Worm (Caenorhabditis elegans) whole organism, late embryonic: ENCODE data around the gene K09C8.7.
A peak's percentile ranks its signal among the peaks of the same experiment; 100 is the strongest.

Source experiments
- C08G9.2 ChIP-seq: sonication (generic microtip); optimal IDR thresholded peaks from 2 replicates; lab custom pipeline; 2016; ENCODE audit warnings: mild to moderate bottlenecking, missing genetic modification characterization, moderate library complexity, missing compliant biosample characterization
- F13H6.1 ChIP-seq: sonication (generic microtip); optimal IDR thresholded peaks from 2 replicates; lab custom pipeline; 2016; ENCODE audit warnings: missing genetic modification characterization, missing compliant biosample characterization
- K02D7.2 ChIP-seq: sonication (generic microtip); optimal IDR thresholded peaks from 2 replicates; lab custom pipeline; 2017; ENCODE audit warnings: mild to moderate bottlenecking, missing genetic modification characterization, missing compliant biosample characterization
- K09A11.1 ChIP-seq: sonication (generic microtip); optimal IDR thresholded peaks from 2 replicates; lab custom pipeline; 2017; ENCODE audit warnings: antibody characterized with exemption, mild to moderate bottlenecking, missing genetic modification characterization, missing compliant biosample characterization; ENCODE audit not compliant: insufficient read depth
- T23F11.4 ChIP-seq: fragments of 200-800 bp; sonication (Bioruptor generic); optimal IDR thresholded peaks from 2 replicates; lab custom pipeline; 2018; ENCODE audit warnings: mild to moderate bottlenecking, missing genetic modification characterization, missing compliant biosample characterization
- Y22D7AL.16 ChIP-seq: sonication (generic microtip); optimal IDR thresholded peaks from 2 replicates; lab custom pipeline; 2016; ENCODE audit warnings: missing genetic modification characterization, missing compliant biosample characterization
- ahr-1 ChIP-seq: sonication (generic microtip); optimal IDR thresholded peaks from 2 replicates; lab custom pipeline; 2016; ENCODE audit warnings: missing genetic modification characterization, missing compliant biosample characterization
- ceh-14 ChIP-seq: sonication (generic microtip); optimal IDR thresholded peaks from 2 replicates; lab custom pipeline; 2016; ENCODE audit warnings: missing genotype, missing genetic modification characterization, missing compliant biosample characterization
- ceh-18 ChIP-seq: sonication (generic microtip); optimal IDR thresholded peaks from 2 replicates; lab custom pipeline; 2016; ENCODE audit warnings: missing genetic modification characterization, missing compliant biosample characterization
- ceh-19 ChIP-seq: fragments of 200-800 bp; sonication (Bioruptor generic); optimal IDR thresholded peaks from 2 replicates; lab custom pipeline; 2018; ENCODE audit warnings: mild to moderate bottlenecking, missing genetic modification characterization, missing compliant biosample characterization
- ceh-22 ChIP-seq: sonication (generic microtip); optimal IDR thresholded peaks from 2 replicates; lab custom pipeline; 2017; ENCODE audit warnings: missing biosample characterization, missing genetic modification characterization
- ceh-30 ChIP-seq: fragments of 150-350 bp; optimal IDR thresholded peaks from 2 replicates; lab custom pipeline; 2014; ENCODE audit warnings: missing biosample characterization, missing genetic modification characterization
- ceh-31 ChIP-seq: sonication (generic microtip); optimal IDR thresholded peaks from 2 replicates; lab custom pipeline; 2016; ENCODE audit warnings: missing genetic modification characterization, missing compliant biosample characterization
- ceh-34 ChIP-seq: sonication (generic microtip); optimal IDR thresholded peaks from 2 replicates; lab custom pipeline; 2016; ENCODE audit warnings: mild to moderate bottlenecking, missing genetic modification characterization, missing compliant biosample characterization
- ceh-45 ChIP-seq: fragments of 200-800 bp; sonication (Bioruptor generic); IDR thresholded peaks from 2 replicates; pipeline ENCODE4 v1.3.6; 2022; ENCODE audit warnings: missing genetic modification reagents, missing genetic modification characterization, missing compliant biosample characterization
- ceh-48 ChIP-seq: sonication (generic microtip); optimal IDR thresholded peaks from 2 replicates; lab custom pipeline; 2016; ENCODE audit warnings: missing genetic modification characterization, inconsistent platforms, missing compliant biosample characterization
- ceh-6 ChIP-seq: fragments of 200-800 bp; sonication (Bioruptor generic); optimal IDR thresholded peaks from 2 replicates; lab custom pipeline; 2018; ENCODE audit warnings: mild to moderate bottlenecking, missing genetic modification characterization, missing compliant biosample characterization
- che-1 ChIP-seq: sonication (generic microtip); optimal IDR thresholded peaks from 2 replicates; lab custom pipeline; 2016; ENCODE audit warnings: mild to moderate bottlenecking, missing genetic modification characterization, missing compliant biosample characterization
- dmd-4 ChIP-seq: sonication (generic microtip); optimal IDR thresholded peaks from 2 replicates; lab custom pipeline; 2016; ENCODE audit warnings: borderline replicate concordance, missing genetic modification characterization, missing compliant biosample characterization
- dve-1 ChIP-seq: sonication (generic microtip); optimal IDR thresholded peaks from 2 replicates; lab custom pipeline; 2017; ENCODE audit warnings: antibody characterized with exemption, mild to moderate bottlenecking, missing genetic modification characterization, missing compliant biosample characterization
- elt-4 ChIP-seq: sonication (generic microtip); optimal IDR thresholded peaks from 2 replicates; lab custom pipeline; 2016; ENCODE audit warnings: missing genetic modification characterization, missing compliant biosample characterization
- ets-4 ChIP-seq: sonication (generic microtip); optimal IDR thresholded peaks from 2 replicates; lab custom pipeline; 2016; ENCODE audit warnings: missing genetic modification characterization, missing compliant biosample characterization
- fax-1 ChIP-seq: sonication (generic microtip); optimal IDR thresholded peaks from 2 replicates; lab custom pipeline; 2016; ENCODE audit warnings: missing genotype, missing genetic modification characterization, missing compliant biosample characterization
- fkh-6 ChIP-seq: sonication (generic microtip); optimal IDR thresholded peaks from 2 replicates; lab custom pipeline; 2016; ENCODE audit warnings: missing genetic modification characterization, missing compliant biosample characterization
- gmeb-2 ChIP-seq: sonication (generic microtip); optimal IDR thresholded peaks from 2 replicates; lab custom pipeline; 2016; ENCODE audit warnings: missing genetic modification characterization, inconsistent platforms, missing compliant biosample characterization
- hlh-6 ChIP-seq: sonication (generic microtip); optimal IDR thresholded peaks from 2 replicates; lab custom pipeline; 2016; ENCODE audit warnings: missing genotype, missing genetic modification characterization, missing compliant biosample characterization
- hlh-8 ChIP-seq: sonication (generic microtip); optimal IDR thresholded peaks from 2 replicates; lab custom pipeline; 2016; ENCODE audit warnings: missing genotype, missing genetic modification characterization, missing compliant biosample characterization
- lim-6 ChIP-seq: sonication (generic microtip); optimal IDR thresholded peaks from 2 replicates; lab custom pipeline; 2016; ENCODE audit warnings: missing genetic modification characterization, missing compliant biosample characterization
- lin-11 ChIP-seq: fragments of 200-800 bp; sonication (Bioruptor generic); optimal IDR thresholded peaks from 2 replicates; lab custom pipeline; 2018; ENCODE audit warnings: mild to moderate bottlenecking, missing genetic modification characterization, missing compliant biosample characterization
- madf-2 ChIP-seq: sonication (generic microtip); optimal IDR thresholded peaks from 2 replicates; lab custom pipeline; 2017; ENCODE audit warnings: missing genetic modification characterization, missing compliant biosample characterization
- mec-3 ChIP-seq: sonication (generic microtip); optimal IDR thresholded peaks from 2 replicates; lab custom pipeline; 2016; ENCODE audit warnings: borderline replicate concordance, missing genetic modification characterization, missing compliant biosample characterization
- nfya-1 ChIP-seq: sonication (generic microtip); optimal IDR thresholded peaks from 2 replicates; lab custom pipeline; 2017; ENCODE audit warnings: missing genetic modification characterization, mild to moderate bottlenecking, missing compliant biosample characterization, antibody characterized with exemption, moderate library complexity
- npax-4 ChIP-seq: sonication (generic microtip); optimal IDR thresholded peaks from 2 replicates; lab custom pipeline; 2016; ENCODE audit warnings: missing genetic modification characterization, missing compliant biosample characterization
- pat-9 ChIP-seq: fragments of 200-800 bp; sonication (Bioruptor generic); optimal IDR thresholded peaks from 2 replicates; lab custom pipeline; 2018; ENCODE audit warnings: mild to moderate bottlenecking, missing genetic modification characterization, moderate library complexity, missing compliant biosample characterization
- pha-2 ChIP-seq: sonication (generic microtip); optimal IDR thresholded peaks from 2 replicates; lab custom pipeline; 2017; ENCODE audit warnings: mild to moderate bottlenecking, missing genetic modification characterization, missing compliant biosample characterization
- pha-4 ChIP-seq: fragments of 150-350 bp; optimal IDR thresholded peaks from 2 replicates; lab custom pipeline; 2018; ENCODE audit warnings: missing biosample characterization, missing genetic modification reagents, missing genetic modification characterization
- pros-1 ChIP-seq: fragments of 150-350 bp; optimal IDR thresholded peaks from 2 replicates; lab custom pipeline; 2014; ENCODE audit warnings: missing biosample characterization, missing genetic modification reagents, missing genetic modification characterization
- sox-2 ChIP-seq: fragments of 200-800 bp; sonication (Bioruptor generic); IDR thresholded peaks from 2 replicates; pipeline ENCODE4 v1.3.6; 2022; ENCODE audit warnings: missing genetic modification reagents, missing genetic modification characterization, missing compliant biosample characterization
- unc-3 ChIP-seq, 2 experiments: fragments of 200-800 bp in 1 of 2; sonication (Bioruptor generic) in 1 of 2; sonication (generic microtip) in 1 of 2; conservative IDR thresholded peaks in 1 of 2; optimal IDR thresholded peaks in 1 of 2; 2 replicates each; pipeline versions ENCODE4 v1.3.6 to Lab custom; 2016 to 2022; ENCODE audit warnings: missing compliant biosample characterization in 2 of 2, missing genetic modification characterization in 2 of 2, missing genetic modification reagents in 1 of 2
- zip-5 ChIP-seq: sonication (generic microtip); optimal IDR thresholded peaks from 2 replicates; lab custom pipeline; 2016; ENCODE audit warnings: missing genetic modification characterization, missing compliant biosample characterization
- ztf-16 ChIP-seq: sonication (generic microtip); optimal IDR thresholded peaks from 2 replicates; lab custom pipeline; 2017; ENCODE audit warnings: missing genetic modification characterization, missing compliant biosample characterization

K09C8.7 gene

ce11 chrX:10963453-10964046 is 12.4 kb upstream of the K09C8.7 start, which contains the start of gene nas-10 (continued):
- TF ChIP-seq Y22D7AL.16 (tag; lab: Kevin White, UChicago) (peak; percentile 72), hlh-6 (tag; lab: Kevin White, UChicago) (peak; percentile 70), ceh-30 (no peak), ceh-31 (tag; lab: Kevin White, UChicago) (peak; percentile 31), pha-2 (tag; lab: Kevin White, UChicago) (peak; percentile 57), pros-1 (tag; lab: Kevin White, UChicago) (no peak), K02D7.2 (tag; lab: Kevin White, UChicago) (peak; percentile 81), madf-2 (tag; lab: Kevin White, UChicago) (peak; percentile 77), ets-4 (peak; percentile 34), ceh-48 (peak; percentile 71), T23F11.4 (peak; percentile 67), dmd-4 (tag; lab: Kevin White, UChicago) (peak; percentile 60), pha-4 (no peak), ceh-18 (tag; lab: Kevin White, UChicago) (peak; percentile 47), ceh-45 (GFP tag; lab: Robert Waterston, UW) (peak; percentile 82), elt-4 (tag; lab: Kevin White, UChicago) (no peak), mec-3 (no peak), unc-3 (GFP tag; conservative IDR thresholded peaks at IDR 0.05; lab: Robert Waterston, UW) (peak; percentile 78), unc-3 (tag; optimal IDR thresholded peaks at IDR 0.05; lab: Kevin White, UChicago) (peak; percentile 84), ceh-19 (GFP tag; lab: Kevin White, UChicago) (peak; percentile 83)
- TF ChIP-seq, all 69 proteins: peak for 58

- TF ChIP-seq C08G9.2 (tag; lab: Kevin White, UChicago) (no peak), ceh-14 (tag; lab: Kevin White, UChicago) (no peak), ahr-1 (tag; lab: Kevin White, UChicago) (no peak), ztf-16 (tag; lab: Kevin White, UChicago) (no peak), sox-2 (no peak), ceh-45 (GFP tag; lab: Robert Waterston, UW) (no peak)
Measured at ce11 chrX:10961724-10962123, 10.5 kb upstream of the K09C8.7 start.

ce11 chrX:10959136-10959535 is 7.9 kb upstream of the K09C8.7 start, which contains the start of gene K09C8.2:
K09C8.2 (plus strand) TSS chrX:10959436.
- no peak for TF ChIP-seq lim-6 (tag; lab: Kevin White, UChicago)
- no peak for TF ChIP-seq lin-11 (tag; lab: Kevin White, UChicago)
- no peak for TF ChIP-seq ceh-22 (tag; lab: Kevin White, UChicago)
- TF ChIP-seq ceh-18 (tag; lab: Kevin White, UChicago): no peak
- no peak for TF ChIP-seq F13H6.1
- no peak for TF ChIP-seq dve-1 (tag; lab: Kevin White, UChicago)
- TF ChIP-seq ceh-14 (tag; lab: Kevin White, UChicago): no peak
- TF ChIP-seq fkh-6 (tag; lab: Kevin White, UChicago): no peak
- TF ChIP-seq npax-4 (tag; lab: Kevin White, UChicago): no peak
- TF ChIP-seq ceh-34: no peak
- no peak for TF ChIP-seq Y22D7AL.16 (tag; lab: Kevin White, UChicago)
- TF ChIP-seq zip-5 (tag; lab: Kevin White, UChicago): no peak
- no peak for TF ChIP-seq nfya-1 (tag; lab: Kevin White, UChicago)
- TF ChIP-seq K09A11.1: no peak
- no peak for TF ChIP-seq pat-9 (tag; lab: Kevin White, UChicago)
- TF ChIP-seq ceh-6: no peak
- TF ChIP-seq gmeb-2 (tag; lab: Kevin White, UChicago): no peak
- no peak for TF ChIP-seq che-1 (tag; lab: Kevin White, UChicago)
- TF ChIP-seq fax-1 (tag; lab: Kevin White, UChicago): no peak
- TF ChIP-seq hlh-8: no peak
